Fruit fly (Drosophila melanogaster) whole organism, embryonic: ENCODE measurements around the gene RhoGAPp190.

Experiments used
- Abd-B ChIP-seq: fragments of 200-800 bp; sonication (Bioruptor generic); optimal IDR thresholded peaks from 2 replicates; lab custom pipeline; 2018; ENCODE audit warnings: missing biosample characterization, mild to moderate bottlenecking, missing genetic modification characterization, moderate library complexity
- Antp ChIP-seq: fragments of 200-800 bp; sonication (Bioruptor generic); optimal IDR thresholded peaks from 3 replicates; lab custom pipeline; 2016; ENCODE audit warnings: missing biosample characterization, missing genetic modification characterization
- BtbVII ChIP-seq: fragments of 200-800 bp; sonication (Bioruptor generic); optimal IDR thresholded peaks from 3 replicates; lab custom pipeline; 2017; ENCODE audit warnings: missing biosample characterization, mild to moderate bottlenecking, missing genetic modification characterization
- CG10431 ChIP-seq: fragments of 200-800 bp; sonication (Bioruptor generic); optimal IDR thresholded peaks from 3 replicates; lab custom pipeline; 2018; ENCODE audit warnings: missing biosample characterization, mild to moderate bottlenecking, missing genetic modification characterization
- CG12391 ChIP-seq: fragments of 200-800 bp; sonication (Bioruptor generic); optimal IDR thresholded peaks from 3 replicates; lab custom pipeline; 2018; ENCODE audit warnings: missing biosample characterization, mild to moderate bottlenecking, missing genetic modification characterization, moderate library complexity
- CG14710 ChIP-seq: fragments of 200-800 bp; sonication (Bioruptor generic); optimal IDR thresholded peaks from 3 replicates; lab custom pipeline; 2019; ENCODE audit warnings: missing biosample characterization, mild to moderate bottlenecking, missing genetic modification characterization, moderate library complexity
- CG15011 ChIP-seq: fragments of 200-800 bp; sonication (Bioruptor generic); optimal IDR thresholded peaks from 3 replicates; lab custom pipeline; 2018; ENCODE audit warnings: missing biosample characterization, mild to moderate bottlenecking, missing genetic modification characterization
- CG1529 ChIP-seq: fragments of 200-800 bp; sonication (Bioruptor generic); optimal IDR thresholded peaks from 3 replicates; lab custom pipeline; 2018; ENCODE audit warnings: missing biosample characterization, missing genetic modification characterization
- CG17328 ChIP-seq: fragments of 200-800 bp; sonication (Bioruptor generic); IDR thresholded peaks from 2 replicates; pipeline ENCODE4 v1.3.6; 2022; ENCODE audit warnings: missing biosample characterization, missing genetic modification characterization
- CG17359 ChIP-seq: fragments of 200-800 bp; sonication (Bioruptor generic); optimal IDR thresholded peaks from 3 replicates; lab custom pipeline; 2018; ENCODE audit warnings: missing biosample characterization, mild to moderate bottlenecking, missing genetic modification characterization, moderate library complexity
- CG31365 ChIP-seq: fragments of 200-800 bp; sonication (Bioruptor generic); optimal IDR thresholded peaks from 2 replicates; lab custom pipeline; 2018; ENCODE audit warnings: missing biosample characterization, mild to moderate bottlenecking, missing genetic modification characterization
- CG32772 ChIP-seq: fragments of 200-800 bp; sonication (Bioruptor generic); IDR thresholded peaks from 2 replicates; pipeline ENCODE4 v1.3.6; 2022; ENCODE audit warnings: missing biosample characterization, missing genetic modification characterization
- CG3726 ChIP-seq: fragments of 200-800 bp; sonication (Bioruptor generic); IDR thresholded peaks from 3 replicates; pipeline ENCODE4, ENCODE4 v1.3.6; 2022; ENCODE audit warnings: missing biosample characterization, missing genetic modification characterization
- CG3838 ChIP-seq: fragments of 200-800 bp; sonication (Bioruptor generic); optimal IDR thresholded peaks from 3 replicates; lab custom pipeline; 2016; ENCODE audit warnings: missing biosample characterization, missing genetic modification characterization
- CG4328 ChIP-seq: fragments of 200-800 bp; sonication (Bioruptor generic); optimal IDR thresholded peaks from 3 replicates; lab custom pipeline; 2017; ENCODE audit warnings: missing biosample characterization, missing genetic modification reagents, missing genetic modification characterization
- CG6683 ChIP-seq: fragments of 200-800 bp; sonication (Bioruptor generic); optimal IDR thresholded peaks from 2 replicates; lab custom pipeline; 2017; ENCODE audit warnings: missing biosample characterization, mild to moderate bottlenecking, missing genetic modification characterization, missing genetic modification reagents
- CG6689 ChIP-seq: fragments of 200-800 bp; sonication (Bioruptor generic); IDR thresholded peaks from 2 replicates; pipeline ENCODE4 v1.3.6; 2022; ENCODE audit warnings: missing biosample characterization, missing genetic modification characterization
- CG7987 ChIP-seq: fragments of 200-800 bp; sonication (Bioruptor generic); optimal IDR thresholded peaks from 2 replicates; lab custom pipeline; 2018; ENCODE audit warnings: missing biosample characterization, mild to moderate bottlenecking, missing genetic modification characterization, moderate library complexity
- CrebB ChIP-seq: fragments of 200-800 bp; sonication (Bioruptor generic); optimal IDR thresholded peaks from 3 replicates; lab custom pipeline; 2018; ENCODE audit warnings: missing biosample characterization, mild to moderate bottlenecking, missing genetic modification characterization
- Deaf1 ChIP-seq: fragments of 200-800 bp; optimal IDR thresholded peaks from 3 replicates; lab custom pipeline; 2019; ENCODE audit warnings: missing biosample characterization, mild to moderate bottlenecking, missing genetic modification characterization, moderate library complexity
- Dfd ChIP-seq, 2 experiments: fragments of >200 bp; optimal IDR thresholded peaks; 2 replicates each; lab custom pipeline; 2017; ENCODE audit warnings: missing biosample characterization in 2 of 2, missing genetic modification characterization in 2 of 2
- Fer1 ChIP-seq: fragments of 200-800 bp; sonication (Bioruptor generic); optimal IDR thresholded peaks from 2 replicates; lab custom pipeline; 2017; ENCODE audit warnings: missing biosample characterization, mild to moderate bottlenecking, missing genetic modification characterization
- H2.0 ChIP-seq: fragments of 200-800 bp; sonication (Bioruptor generic); IDR thresholded peaks from 2 replicates; pipeline ENCODE4 v1.3.6; 2022; ENCODE audit warnings: missing biosample characterization, missing genetic modification characterization
- HmgZ ChIP-seq: fragments of 200-800 bp; sonication (Bioruptor generic); optimal IDR thresholded peaks from 2 replicates; lab custom pipeline; 2018; ENCODE audit warnings: missing biosample characterization, mild to moderate bottlenecking, missing genetic modification characterization
- MBD-R2 ChIP-seq: fragments of 200-800 bp; sonication (Bioruptor generic); IDR thresholded peaks from 2 replicates; pipeline ENCODE4 v1.3.6; 2022; ENCODE audit warnings: missing biosample characterization, missing genetic modification characterization
- Nf-YC ChIP-seq: fragments of 200-800 bp; optimal IDR thresholded peaks from 3 replicates; lab custom pipeline; 2019; ENCODE audit warnings: missing biosample characterization, mild to moderate bottlenecking, missing genetic modification characterization, moderate library complexity
- Oli ChIP-seq: fragments of 200-800 bp; sonication (Bioruptor generic); optimal IDR thresholded peaks from 2 replicates; lab custom pipeline; 2018; ENCODE audit warnings: missing biosample characterization, mild to moderate bottlenecking, missing genetic modification characterization, moderate library complexity
- Pdp1 ChIP-seq, 2 experiments: fragments of 200-800 bp; sonication (Bioruptor generic); optimal IDR thresholded peaks; 3 replicates each; lab custom pipeline; 2016; ENCODE audit warnings: missing biosample characterization in 2 of 2, missing genetic modification characterization in 2 of 2, mild to moderate bottlenecking in 1 of 2, moderate library complexity in 1 of 2
- ac ChIP-seq: fragments of 200-800 bp; sonication (Bioruptor generic); optimal IDR thresholded peaks from 3 replicates; lab custom pipeline; 2017; ENCODE audit warnings: missing biosample characterization, mild to moderate bottlenecking, missing genetic modification characterization
- bbx ChIP-seq: fragments of 200-800 bp; sonication (Bioruptor generic); IDR thresholded peaks from 2 replicates; pipeline ENCODE4 v1.3.6; 2022; ENCODE audit warnings: missing biosample characterization, missing genetic modification characterization; ENCODE audit not compliant: partially characterized antibody
- caup ChIP-seq: fragments of 200-800 bp; sonication (Bioruptor generic); optimal IDR thresholded peaks from 3 replicates; lab custom pipeline; 2017; ENCODE audit warnings: missing biosample characterization, mild to moderate bottlenecking, missing genetic modification characterization, moderate library complexity; ENCODE audit not compliant: severe bottlenecking
- chm ChIP-seq: fragments of 200-800 bp; sonication (Bioruptor generic); IDR thresholded peaks from 2 replicates; pipeline ENCODE4 v1.3.6; 2022; ENCODE audit warnings: missing biosample characterization, missing genetic modification characterization
- dmrt11E ChIP-seq: fragments of 200-800 bp; sonication (Bioruptor generic); optimal IDR thresholded peaks from 3 replicates; lab custom pipeline; 2018; ENCODE audit warnings: missing biosample characterization, mild to moderate bottlenecking, missing genetic modification characterization, moderate library complexity
- en ChIP-seq: fragments of 200-800 bp; sonication (Bioruptor generic); optimal IDR thresholded peaks from 2 replicates; lab custom pipeline; 2016; ENCODE audit warnings: missing biosample characterization, missing genetic modification characterization
- gce ChIP-seq: fragments of 200-800 bp; sonication (Bioruptor generic); IDR thresholded peaks from 3 replicates; pipeline ENCODE4 v1.3.6; 2022; ENCODE audit warnings: missing biosample characterization, missing genetic modification characterization
- gcm2 ChIP-seq: fragments of 200-800 bp; sonication (Bioruptor generic); optimal IDR thresholded peaks from 2 replicates; lab custom pipeline; 2016; ENCODE audit warnings: missing biosample characterization, missing genetic modification characterization
- hkb ChIP-seq, 2 experiments: fragments of 200-800 bp in 1 of 2; fragments of >200 bp in 1 of 2; sonication (Bioruptor generic) in 1 of 2; IDR thresholded peaks in 1 of 2; optimal IDR thresholded peaks in 1 of 2; 2 replicates each; pipeline versions ENCODE4 v1.3.6 to Lab custom; 2017 to 2022; ENCODE audit warnings: missing biosample characterization in 1 of 2, missing genetic modification characterization in 1 of 2
- ind ChIP-seq: fragments of 200-800 bp; sonication (Bioruptor generic); optimal IDR thresholded peaks from 3 replicates; lab custom pipeline; 2016; ENCODE audit warnings: missing biosample characterization, missing genetic modification characterization
- maf-S ChIP-seq: fragments of 200-800 bp; sonication (Bioruptor generic); optimal IDR thresholded peaks from 2 replicates; lab custom pipeline; 2016; ENCODE audit warnings: missing biosample characterization, missing genetic modification characterization
- onecut ChIP-seq: fragments of 200-800 bp; sonication (Bioruptor generic); IDR thresholded peaks from 2 replicates; pipeline ENCODE4 v1.3.6; 2022; ENCODE audit warnings: missing biosample characterization, missing genetic modification characterization
- pho ChIP-seq: fragments of 200-800 bp; sonication (Bioruptor generic); optimal IDR thresholded peaks from 2 replicates; lab custom pipeline; 2016; ENCODE audit warnings: missing biosample characterization, missing genetic modification characterization
- sisA ChIP-seq: fragments of 200-800 bp; sonication (Bioruptor generic); IDR thresholded peaks from 2 replicates; pipeline ENCODE4 v1.3.6; 2022; ENCODE audit warnings: missing biosample characterization, missing genetic modification characterization
- sr ChIP-seq: fragments of 200-800 bp; sonication (Bioruptor generic); IDR thresholded peaks from 3 replicates; pipeline ENCODE4 v1.3.6; 2022; ENCODE audit warnings: missing biosample characterization, missing genetic modification characterization
- tap ChIP-seq: fragments of 200-800 bp; optimal IDR thresholded peaks from 3 replicates; lab custom pipeline; 2019; ENCODE audit warnings: missing biosample characterization, mild to moderate bottlenecking, missing genetic modification characterization, moderate library complexity
- tll ChIP-seq, 2 experiments: fragments of 200-800 bp in 1 of 2; fragments of >200 bp in 1 of 2; sonication (Bioruptor generic) in 1 of 2; optimal IDR thresholded peaks; 2 replicates each; lab custom pipeline; 2017 to 2019; ENCODE audit warnings: missing biosample characterization in 2 of 2, missing genetic modification characterization in 2 of 2, mild to moderate bottlenecking in 1 of 2, moderate library complexity in 1 of 2
- trh ChIP-seq: fragments of 200-800 bp; sonication (Bioruptor generic); optimal IDR thresholded peaks from 2 replicates; lab custom pipeline; 2016; ENCODE audit warnings: missing biosample characterization, missing genetic modification characterization
- ttk ChIP-seq: fragments of 200-800 bp; sonication (Bioruptor generic); IDR thresholded peaks from 2 replicates; pipeline ENCODE4 v2.1.2; 2022; ENCODE audit warnings: missing biosample characterization, missing genetic modification characterization
- twi ChIP-seq: fragments of 200-800 bp; optimal IDR thresholded peaks from 2 replicates; lab custom pipeline; 2019; ENCODE audit warnings: missing biosample characterization, mild to moderate bottlenecking, missing genetic modification characterization, moderate library complexity
- vvl ChIP-seq: fragments of 200-800 bp; sonication (Bioruptor generic); IDR thresholded peaks from 2 replicates; pipeline ENCODE4 v1.3.6; 2022; ENCODE audit warnings: missing biosample characterization, missing genetic modification characterization
- z ChIP-seq: fragments of 200-800 bp; sonication (Bioruptor generic); IDR thresholded peaks from 3 replicates; pipeline ENCODE4 v1.3.6; 2022; ENCODE audit warnings: missing biosample characterization, missing genetic modification characterization

The RhoGAPp190 gene

dm6 chrX:17696637-17697036 lies 44.3 kb upstream of the RhoGAPp190 start (continued):
- TF ChIP-seq gce (GFP tag; lab: Robert Waterston, UW) (no peak), CG12391 (tag; lab: Kevin White, UChicago) (peak; percentile 48), CG1529 (GFP tag; lab: Kevin White, UChicago) (no peak), en (GFP tag; lab: Kevin White, UChicago) (no peak), Pdp1 (GFP tag; optimal IDR thresholded peaks at IDR 0.05; lab: Kevin White, UChicago) (peak in 1 of 2 experiments; percentile 39), sisA (peak; percentile 27; the same call in 1 of the 2 replicates), CG6689 (GFP tag; lab: Robert Waterston, UW) (peak; percentile 62), vvl (GFP tag; lab: Robert Waterston, UW) (peak; percentile 77), H2.0 (GFP tag; lab: Robert Waterston, UW) (peak; percentile 66), gcm2 (no peak), CG17328 (GFP tag; lab: Robert Waterston, UW) (peak; percentile 53; the same call in 1 of the 2 replicates), MBD-R2 (peak; percentile 43; the same call in 1 of the 2 replicates), tap (tag; lab: Kevin White, UChicago) (no peak), CG3726 (GFP tag; lab: Robert Waterston, UW) (no peak), CG7987 (no peak), Deaf1 (tag; lab: Kevin White, UChicago) (no peak), sr (GFP tag; lab: Robert Waterston, UW) (no peak), CG32772 (GFP tag; lab: Robert Waterston, UW) (peak; percentile 48), CG6683 (GFP tag; lab: Kevin White, UChicago) (no peak), pho (GFP tag; lab: Kevin White, UChicago) (no peak), CG15011 (GFP tag; lab: Kevin White, UChicago) (peak; percentile 17), maf-S (no peak), Oli (tag; lab: Kevin White, UChicago) (peak; percentile 52), BtbVII (GFP tag; lab: Kevin White, UChicago) (peak; percentile 36), trh (GFP tag; lab: Kevin White, UChicago) (no peak), dmrt11E (peak; percentile 33), twi (tag; lab: Kevin White, UChicago) (no peak), CG10431 (GFP tag; lab: Kevin White, UChicago) (no peak), hkb (optimal IDR thresholded peaks at IDR 0.05; lab: Kevin White, UChicago) (no peak), hkb (GFP tag; IDR thresholded peaks at IDR 0.05; lab: Robert Waterston, UW) (peak; percentile 74), z (GFP tag; lab: Robert Waterston, UW) (no peak), CG3838 (GFP tag; lab: Kevin White, UChicago) (no peak), CrebB (tag; lab: Kevin White, UChicago) (peak; percentile 10), Antp (peak; percentile 1), Fer1 (GFP tag; lab: Kevin White, UChicago) (peak; percentile 58), CG14710 (tag; lab: Kevin White, UChicago) (no peak), ind (GFP tag; lab: Kevin White, UChicago) (peak; percentile 39), caup (GFP tag; lab: Kevin White, UChicago) (peak; percentile 26), onecut (GFP tag; lab: Robert Waterston, UW) (peak; percentile 47; the same call in 1 of the 2 replicates), Dfd (GFP tag; optimal IDR thresholded peaks at IDR 0.05; lab: Kevin White, UChicago) (no peak), chm (GFP tag; lab: Robert Waterston, UW) (no peak; the same call in 1 of the 2 replicates), CG31365 (no peak), bbx (GFP tag; lab: Robert Waterston, UW) (no peak), ac (GFP tag; lab: Kevin White, UChicago) (no peak), CG4328 (GFP tag; lab: Kevin White, UChicago) (no peak), ttk (GFP tag; lab: Robert Waterston, UW) (peak; percentile 50; the same call in 1 of the 2 replicates), tll (GFP tag; optimal IDR thresholded peaks at IDR 0.05; lab: Kevin White, UChicago) (no peak), HmgZ (peak; percentile 48), Nf-YC (tag; lab: Kevin White, UChicago) (peak; percentile 53), Abd-B (GFP tag; lab: Kevin White, UChicago) (peak; percentile 57), CG17359 (tag; lab: Kevin White, UChicago) (peak; percentile 32)
